Worm (Caenorhabditis elegans): Measurements from ENCODE around the gene F53C3.11.

DNA sequence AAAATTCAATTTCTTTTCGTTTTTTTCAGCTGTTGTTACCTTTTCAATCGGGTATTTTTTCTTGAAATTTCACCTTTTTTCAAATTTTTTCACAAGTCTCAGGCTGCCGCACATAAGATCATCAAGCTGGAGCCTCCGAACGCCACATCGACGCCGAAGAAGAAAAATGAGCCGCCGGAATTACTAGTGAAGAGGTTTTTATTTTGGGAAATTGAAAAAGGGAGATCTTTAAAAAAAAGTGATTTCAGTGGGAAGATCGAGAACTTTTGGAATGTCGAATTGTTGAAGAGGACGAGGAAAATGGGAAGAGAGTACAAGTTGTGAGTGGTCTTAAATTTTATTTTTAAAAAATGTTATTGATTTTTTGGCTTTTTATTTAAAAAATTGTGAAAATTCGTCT lies 43.6 kb upstream of the F53C3.11 start, which contains the start of gene sea-2:
- no peak for TF ChIP-seq nhr-11 (tag; optimal IDR thresholded peaks at IDR 0.05)
- TF ChIP-seq nhr-237 (tag; optimal IDR thresholded peaks at IDR 0.05): no peak
- TF ChIP-seq nhr-76 (tag; optimal IDR thresholded peaks at IDR 0.05): no peak

Measured in whole organism, L1 larva.